Worm (Caenorhabditis elegans): ENCODE results near the gene srw-145.

Gene srw-145

ce11 chrV:13934545-13934944 lies 2.4 kb upstream of the srw-145 start, which contains the start of gene R10D12.1:
R10D12.1 (minus strand) TSS chrV:13934645.
- TF ChIP-seq alr-1 (tag; optimal IDR thresholded peaks at IDR 0.05; ENCODE audit: borderline replicate concordance) = no peak
- peak in 1 of 6 experiments; percentile 40 for TF ChIP-seq elt-3 (tag; optimal IDR thresholded peaks at IDR 0.05)
- no peak for TF ChIP-seq unc-30 (tag; optimal IDR thresholded peaks at IDR 0.05)
- TF ChIP-seq tlp-1 (tag; optimal IDR thresholded peaks at IDR 0.05) = no peak
- TF ChIP-seq zag-1 (tag; optimal IDR thresholded peaks at IDR 0.05) = no peak
- peak; percentile 2 for TF ChIP-seq nhr-20 (tag; optimal IDR thresholded peaks at IDR 0.05)
- no peak for TF ChIP-seq snu-23 (GFP tag; optimal IDR thresholded peaks at IDR 0.05)
- no peak for TF ChIP-seq pag-3 (tag; optimal IDR thresholded peaks at IDR 0.05; ENCODE audit: borderline replicate concordance, insufficient read depth)
- TF ChIP-seq ceh-82 (tag; optimal IDR thresholded peaks at IDR 0.05) = no peak
- TF ChIP-seq ama-1 (optimal IDR thresholded peaks at IDR 0.05) = peak; percentile 30
- TF ChIP-seq dsc-1 (tag; optimal IDR thresholded peaks at IDR 0.05) = no peak
- TF ChIP-seq grh-1 (GFP tag; IDR thresholded peaks at IDR 0.05) = 0 out of 2 replicates have a peak, but pooled peaks have one; percentile 25
- TF ChIP-seq C04F5.9 (tag; optimal IDR thresholded peaks at IDR 0.05) = no peak

- no peak for TF ChIP-seq nhr-237 (tag; optimal IDR thresholded peaks at IDR 0.05)
- TF ChIP-seq C04F5.9 (tag; optimal IDR thresholded peaks at IDR 0.05) = no peak
- TF ChIP-seq ztf-11 (tag; optimal IDR thresholded peaks at IDR 0.05) = no peak
- TF ChIP-seq xbp-1 (tag; optimal IDR thresholded peaks at IDR 0.05) = no peak
- TF ChIP-seq unc-130 (tag; optimal IDR thresholded peaks at IDR 0.05) = no peak
- no peak for TF ChIP-seq nhr-20 (tag; optimal IDR thresholded peaks at IDR 0.05)
- no peak for TF ChIP-seq zag-1 (tag; optimal IDR thresholded peaks at IDR 0.05)
- no peak for TF ChIP-seq aha-1 (tag; optimal IDR thresholded peaks at IDR 0.05)
- TF ChIP-seq blmp-1 (tag; optimal IDR thresholded peaks at IDR 0.05) = peak; percentile 41
- TF ChIP-seq elt-3 (tag; optimal IDR thresholded peaks at IDR 0.05) = peak in 5 of 6 experiments; percentile 25 to 93 (median 82)
- TF ChIP-seq irx-1 (tag; optimal IDR thresholded peaks at IDR 0.05) = no peak
- TF ChIP-seq lsy-2 (tag; optimal IDR thresholded peaks at IDR 0.05) = peak in 1 of 2 experiments; percentile 2
Observed at ce11 chrV:13935423-13935822, 1.5 kb upstream of the srw-145 start.

ce11 chrV:13936052-13936451 lies 898 bp upstream of the srw-145 start:
- no peak for TF ChIP-seq isw-1 (GFP tag; IDR thresholded peaks at IDR 0.05)
- TF ChIP-seq lin-13 (GFP tag; optimal IDR thresholded peaks at IDR 0.05) = no peak
- TF ChIP-seq elt-2 (tag; optimal IDR thresholded peaks at IDR 0.05) = no peak
- TF ChIP-seq swsn-7 (tag; optimal IDR thresholded peaks at IDR 0.05) = no peak
- no peak for TF ChIP-seq pax-3 (tag; optimal IDR thresholded peaks at IDR 0.05)
- peak; percentile 63 for TF ChIP-seq grh-1 (GFP tag; IDR thresholded peaks at IDR 0.05)
- TF ChIP-seq blmp-1 (tag; optimal IDR thresholded peaks at IDR 0.05) = peak; percentile 19
- TF ChIP-seq lin-35 (GFP tag; optimal IDR thresholded peaks at IDR 0.05) = peak in 1 of 2 experiments; percentile 11
- TF ChIP-seq fkh-10 (GFP tag; optimal IDR thresholded peaks at IDR 0.05) = no peak
- no peak for TF ChIP-seq nhr-76 (tag; optimal IDR thresholded peaks at IDR 0.05)
- peak; percentile 2 for TF ChIP-seq nhr-20 (tag; optimal IDR thresholded peaks at IDR 0.05)
- TF ChIP-seq unc-130 (tag; optimal IDR thresholded peaks at IDR 0.05) = no peak
- TF ChIP-seq tbx-2 (tag; optimal IDR thresholded peaks at IDR 0.05) = no peak
- TF ChIP-seq nhr-85 (tag) = peak; percentile 77
- TF ChIP-seq rnt-1 (tag; optimal IDR thresholded peaks at IDR 0.05) = no peak
- TF ChIP-seq elt-3 (tag; optimal IDR thresholded peaks at IDR 0.05) = peak in 2 of 6 experiments; percentile 25 to 31
- peak; percentile 1 for TF ChIP-seq nhr-71 (tag; optimal IDR thresholded peaks at IDR 0.05)

- no peak for TF ChIP-seq hlh-17 (GFP tag; optimal IDR thresholded peaks at IDR 0.05; ENCODE audit: borderline replicate concordance)
- TF ChIP-seq nhr-84 (tag; optimal IDR thresholded peaks at IDR 0.05) = no peak
- no peak for TF ChIP-seq fos-1 (tag; optimal IDR thresholded peaks at IDR 0.05)
- TF ChIP-seq rnt-1 (tag; optimal IDR thresholded peaks at IDR 0.05) = no peak
- TF ChIP-seq nhr-28 (tag; optimal IDR thresholded peaks at IDR 0.05) = no peak
- TF ChIP-seq pax-3 (tag; optimal IDR thresholded peaks at IDR 0.05) = no peak
- TF ChIP-seq snpc-4 (tag; optimal IDR thresholded peaks at IDR 0.05) = no peak
- TF ChIP-seq nhr-20 (tag; optimal IDR thresholded peaks at IDR 0.05) = no peak
Observed at ce11 chrV:13942082-13942481, 5.1 kb downstream of the srw-145 start, which contains the start of gene dpr-1. dpr-1 (minus strand) TSS chrV:13942182.

All from whole organism, L1 larva.